Fruit fly (Drosophila melanogaster): ENCODE results near the gene Mcm2.

The Mcm2 gene

DNA sequence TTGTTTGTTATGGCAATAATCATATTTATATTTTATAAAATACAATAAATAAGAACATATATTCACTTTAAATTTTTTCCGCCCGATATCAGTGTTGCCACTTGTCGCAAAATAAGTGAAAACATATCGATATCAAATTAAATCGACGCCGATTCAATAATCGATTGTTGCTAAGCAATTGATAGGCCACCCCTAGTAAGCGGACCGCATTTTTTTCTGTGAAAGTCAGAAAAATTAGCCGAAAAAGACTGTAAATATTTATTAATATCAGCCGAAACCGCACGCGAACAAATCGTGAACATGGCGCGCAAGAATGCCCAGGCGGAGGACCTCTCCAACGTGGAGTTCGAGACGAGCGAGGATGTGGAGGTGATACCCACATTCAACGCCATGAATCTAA lies 48.3 kb downstream of the Mcm2 start, which contains the start of gene CG7483 (continued):
- TF ChIP-seq YL-1 (GFP tag; optimal IDR thresholded peaks at IDR 0.05): peak; percentile 75
- peak; percentile 22 for TF ChIP-seq phol (tag; optimal IDR thresholded peaks at IDR 0.05)
- TF ChIP-seq amos (GFP tag; IDR thresholded peaks at IDR 0.05; ENCODE audit: partially characterized antibody): peak; percentile 86
- TF ChIP-seq CG10979 (tag; optimal IDR thresholded peaks at IDR 0.05): no peak
- TF ChIP-seq CG1024 (GFP tag; IDR thresholded peaks at IDR 0.05): no peak
- peak; percentile 34 for TF ChIP-seq Sin3A (optimal IDR thresholded peaks at IDR 0.05)
- no peak for TF ChIP-seq Ptx1 (GFP tag; IDR thresholded peaks at IDR 0.05)
- TF ChIP-seq chm (GFP tag; IDR thresholded peaks at IDR 0.05): no peak
- peak; percentile 90 for TF ChIP-seq CG6791 (GFP tag; IDR thresholded peaks at IDR 0.05; ENCODE audit: partially characterized antibody)
- no peak for TF ChIP-seq B-H1 (GFP tag; IDR thresholded peaks at IDR 0.05)
- no peak for TF ChIP-seq dimm (GFP tag; IDR thresholded peaks at IDR 0.05)
- no peak for TF ChIP-seq ro (GFP tag; IDR thresholded peaks at IDR 0.05)
- TF ChIP-seq CG9797 (GFP tag; optimal IDR thresholded peaks at IDR 0.05): peak; percentile 54
- peak; percentile 34 for TF ChIP-seq lbe (GFP tag; optimal IDR thresholded peaks at IDR 0.05)
- no peak for TF ChIP-seq Poxn (GFP tag; IDR thresholded peaks at IDR 0.05)
- peak; percentile 70 for TF ChIP-seq CG2116 (GFP tag; optimal IDR thresholded peaks at IDR 0.05)
- TF ChIP-seq CrebB (tag; optimal IDR thresholded peaks at IDR 0.05): no peak
- TF ChIP-seq crol (GFP tag; IDR thresholded peaks at IDR 0.05): no peak
- peak; percentile 95 for TF ChIP-seq CG13287 (GFP tag; IDR thresholded peaks at IDR 0.05; ENCODE audit: partially characterized antibody)
- TF ChIP-seq CG11695 (GFP tag; IDR thresholded peaks at IDR 0.05): no peak
- TF ChIP-seq pnt (GFP tag; optimal IDR thresholded peaks at IDR 0.05): no peak
- peak; percentile 78 for TF ChIP-seq knrl (GFP tag; IDR thresholded peaks at IDR 0.05; ENCODE audit: partially characterized antibody)
- no peak for TF ChIP-seq CG15696 (tag; optimal IDR thresholded peaks at IDR 0.05)
- TF ChIP-seq CG10209 (GFP tag; optimal IDR thresholded peaks at IDR 0.05): no peak
- TF ChIP-seq grau (tag; optimal IDR thresholded peaks at IDR 0.05): peak; percentile 0
- TF ChIP-seq sna (GFP tag; IDR thresholded peaks at IDR 0.05; ENCODE audit: partially characterized antibody): peak; percentile 78
- no peak for TF ChIP-seq zf30C (GFP tag; optimal IDR thresholded peaks at IDR 0.05)
- no peak for TF ChIP-seq so (GFP tag; IDR thresholded peaks at IDR 0.05)
- TF ChIP-seq sqz (GFP tag; optimal IDR thresholded peaks at IDR 0.05): peak; percentile 81
- peak; percentile 20 for TF ChIP-seq Ets97D (GFP tag; optimal IDR thresholded peaks at IDR 0.05)
- TF ChIP-seq CG33557 (GFP tag; optimal IDR thresholded peaks at IDR 0.05): peak; percentile 7
- TF ChIP-seq MBD-R2 (GFP tag; IDR thresholded peaks at IDR 0.05): peak; percentile 62
- no peak for TF ChIP-seq Hmr (GFP tag; optimal IDR thresholded peaks at IDR 0.05)
- peak; percentile 22 for TF ChIP-seq nmo (GFP tag; optimal IDR thresholded peaks at IDR 0.05)
- no peak for TF ChIP-seq usp (GFP tag; optimal IDR thresholded peaks at IDR 0.05)
- no peak for TF ChIP-seq CG30403 (GFP tag; optimal IDR thresholded peaks at IDR 0.05)
- TF ChIP-seq CG11085 (GFP tag; IDR thresholded peaks at IDR 0.05): no peak
- TF ChIP-seq CG34224 (GFP tag; IDR thresholded peaks at IDR 0.05; ENCODE audit: partially characterized antibody): peak; percentile 94
- no peak for TF ChIP-seq slbo (GFP tag; IDR thresholded peaks at IDR 0.05)
- no peak for TF ChIP-seq slou (GFP tag; optimal IDR thresholded peaks at IDR 0.05)
- no peak for TF ChIP-seq CG13624 (GFP tag; optimal IDR thresholded peaks at IDR 0.05)
- TF ChIP-seq CG7963 (GFP tag; IDR thresholded peaks at IDR 0.05; ENCODE audit: partially characterized antibody): peak; percentile 71
- no peak for TF ChIP-seq tap (tag; optimal IDR thresholded peaks at IDR 0.05)
- no peak for TF ChIP-seq Vsx1 (GFP tag; optimal IDR thresholded peaks at IDR 0.05)
- TF ChIP-seq CG4707 (GFP tag; optimal IDR thresholded peaks at IDR 0.05): no peak
- no peak for TF ChIP-seq CG18599 (GFP tag; optimal IDR thresholded peaks at IDR 0.05)
- peak in 1 of 2 experiments; percentile 18 for TF ChIP-seq tll (GFP tag; optimal IDR thresholded peaks at IDR 0.05)
- peak; percentile 58 for TF ChIP-seq trem (tag; optimal IDR thresholded peaks at IDR 0.05)
- no peak for TF ChIP-seq CG7357 (GFP tag; IDR thresholded peaks at IDR 0.05)
- TF ChIP-seq CG31441 (GFP tag; IDR thresholded peaks at IDR 0.05): 0 out of 2 replicates have a peak, but pooled peaks have one; percentile 18
- TF ChIP-seq Sry-δ (GFP tag; optimal IDR thresholded peaks at IDR 0.05): peak; percentile 87

Data from whole organism, embryonic.